Worm (Caenorhabditis elegans): Measurements from ENCODE around the gene K08B12.3.

Gene K08B12.3

DNA sequence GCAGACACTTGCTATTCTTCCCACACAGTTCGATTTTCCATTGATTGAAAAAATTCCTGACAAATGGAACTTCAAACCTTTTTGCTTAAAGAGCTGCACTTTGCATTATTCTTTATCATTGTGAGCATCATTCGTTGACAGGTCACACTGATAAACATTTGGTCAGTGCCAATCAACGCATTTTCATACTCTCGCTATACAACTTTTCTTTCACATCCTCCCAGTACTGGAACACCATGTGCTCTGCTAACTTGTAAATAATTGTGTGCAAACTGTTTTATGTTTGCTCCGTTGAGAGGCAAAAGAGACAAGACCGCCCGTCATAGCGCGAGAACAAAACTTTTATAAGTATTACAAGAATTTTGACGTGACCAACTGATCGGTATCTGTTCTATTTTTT lies 23.5 kb upstream of the K08B12.3 start (continued):
- TF ChIP-seq duxl-1 (tag; optimal IDR thresholded peaks at IDR 0.05; ENCODE audit: poor library complexity) (no peak), zag-1 (tag; optimal IDR thresholded peaks at IDR 0.05) (no peak), F26F4.8 (GFP tag; conservative IDR thresholded peaks at IDR 0.05) (no peak), lin-1 (GFP tag; IDR thresholded peaks at IDR 0.05) (0 out of 2 replicates have a peak, but pooled peaks have one; percentile 25), unc-62 (GFP tag; optimal IDR thresholded peaks at IDR 0.05 in 1 of 2) (peak in 1 of 2 experiments; percentile 40), unc-62 (tag; optimal IDR thresholded peaks at IDR 0.05) (no peak), tag-97 (GFP tag; IDR thresholded peaks at IDR 0.05) (no peak), dmd-6 (GFP tag; IDR thresholded peaks at IDR 0.05) (peak; percentile 74), dve-1 (tag; optimal IDR thresholded peaks at IDR 0.05; ENCODE audit: insufficient read depth) (peak; percentile 65), hlh-30 (tag; optimal IDR thresholded peaks at IDR 0.05; ENCODE audit: insufficient read depth) (peak; percentile 11), nhr-42 (GFP tag; IDR thresholded peaks at IDR 0.05) (no peak), fos-1 (tag; optimal IDR thresholded peaks at IDR 0.05) (no peak), nhr-10 (tag; optimal IDR thresholded peaks at IDR 0.05) (no peak), madf-5 (GFP tag; IDR thresholded peaks at IDR 0.05) (no peak), snpc-4 (tag; optimal IDR thresholded peaks at IDR 0.05) (no peak), unc-39 (tag; optimal IDR thresholded peaks at IDR 0.05) (no peak), Y5F2A.4 (GFP tag; optimal IDR thresholded peaks at IDR 0.05) (no peak), ctbp-1 (GFP tag; IDR thresholded peaks at IDR 0.05) (no peak), dmd-9 (GFP tag; IDR thresholded peaks at IDR 0.05) (no peak), saeg-2 (GFP tag; IDR thresholded peaks at IDR 0.05) (no peak), spr-3 (GFP tag; optimal IDR thresholded peaks at IDR 0.05) (no peak), egl-43 (GFP tag; IDR thresholded peaks at IDR 0.05) (no peak), aly-2 (tag; optimal IDR thresholded peaks at IDR 0.05) (no peak), rbr-2 (tag; optimal IDR thresholded peaks at IDR 0.05) (no peak), pqm-1 (tag; optimal IDR thresholded peaks at IDR 0.05) (peak; percentile 92), fkh-10 (GFP tag; optimal IDR thresholded peaks at IDR 0.05) (no peak), nhr-41 (GFP tag; IDR thresholded peaks at IDR 0.05) (no peak), snpc-1.2 (GFP tag; IDR thresholded peaks at IDR 0.05) (no peak), sdz-12 (GFP tag; optimal IDR thresholded peaks at IDR 0.05) (no peak)

ce11 chrV:6212566-6212965 lies 22.4 kb upstream of the K08B12.3 start:
- TF ChIP-seq unc-62 (GFP tag; optimal IDR thresholded peaks at IDR 0.05 in 1 of 2) (peak in 1 of 2 experiments; percentile 95), unc-62 (tag; optimal IDR thresholded peaks at IDR 0.05) (no peak), spr-3 (GFP tag; optimal IDR thresholded peaks at IDR 0.05) (no peak), sdz-12 (GFP tag; optimal IDR thresholded peaks at IDR 0.05) (no peak), nhr-6 (tag; optimal IDR thresholded peaks at IDR 0.05) (no peak), hlh-30 (tag; optimal IDR thresholded peaks at IDR 0.05; ENCODE audit: insufficient read depth) (peak; percentile 29), fos-1 (tag; optimal IDR thresholded peaks at IDR 0.05) (no peak), nhr-237 (tag; optimal IDR thresholded peaks at IDR 0.05) (no peak), zfp-3 (GFP tag; conservative IDR thresholded peaks at IDR 0.05) (no peak), ceh-20 (GFP tag; IDR thresholded peaks at IDR 0.05) (no peak)

- peak; percentile 53 for TF ChIP-seq nhr-28 (tag; optimal IDR thresholded peaks at IDR 0.05)
- TF ChIP-seq ceh-28 (tag; optimal IDR thresholded peaks at IDR 0.05), result no peak
- TF ChIP-seq unc-62 (GFP tag; optimal IDR thresholded peaks at IDR 0.05 in 1 of 2), result peak in 1 of 2 experiments; percentile 94
- no peak for TF ChIP-seq unc-62 (tag; optimal IDR thresholded peaks at IDR 0.05)
- TF ChIP-seq lin-29 (GFP tag; IDR thresholded peaks at IDR 0.05), result no peak
- no peak for TF ChIP-seq ceh-44 (GFP tag; IDR thresholded peaks at IDR 0.05)
- no peak for TF ChIP-seq hif-1 (tag; optimal IDR thresholded peaks at IDR 0.05)
- TF ChIP-seq lsy-2 (tag; optimal IDR thresholded peaks at IDR 0.05), result peak in 1 of 2 experiments; percentile 6
- TF ChIP-seq mdl-1 (tag; optimal IDR thresholded peaks at IDR 0.05), result peak in 1 of 2 experiments; percentile 43
- TF ChIP-seq nhr-11 (tag; optimal IDR thresholded peaks at IDR 0.05), result no peak
Observed at ce11 chrV:6213216-6213735, 21.7 kb upstream of the K08B12.3 start.
